Worm (Caenorhabditis elegans) whole organism, L4/young adult: ENCODE measurements around the gene sdz-23.

Source experiments
- W03F9.2 ChIP-seq: fragments of 150-350 bp; optimal IDR thresholded peaks from 2 replicates; lab custom pipeline; 2014; ENCODE audit warnings: missing biosample characterization, missing genetic modification characterization
- dao-5 ChIP-seq: sonication (generic microtip); optimal IDR thresholded peaks from 2 replicates; lab custom pipeline; 2016; ENCODE audit warnings: missing genotype, missing genetic modification characterization, moderate library complexity, missing compliant biosample characterization
- him-1 ChIP-seq: sonication (generic microtip); optimal IDR thresholded peaks from 2 replicates; lab custom pipeline; 2016; ENCODE audit warnings: missing genotype, missing genetic modification reagents, missing genetic modification characterization, missing compliant biosample characterization

sdz-23 gene

DNA sequence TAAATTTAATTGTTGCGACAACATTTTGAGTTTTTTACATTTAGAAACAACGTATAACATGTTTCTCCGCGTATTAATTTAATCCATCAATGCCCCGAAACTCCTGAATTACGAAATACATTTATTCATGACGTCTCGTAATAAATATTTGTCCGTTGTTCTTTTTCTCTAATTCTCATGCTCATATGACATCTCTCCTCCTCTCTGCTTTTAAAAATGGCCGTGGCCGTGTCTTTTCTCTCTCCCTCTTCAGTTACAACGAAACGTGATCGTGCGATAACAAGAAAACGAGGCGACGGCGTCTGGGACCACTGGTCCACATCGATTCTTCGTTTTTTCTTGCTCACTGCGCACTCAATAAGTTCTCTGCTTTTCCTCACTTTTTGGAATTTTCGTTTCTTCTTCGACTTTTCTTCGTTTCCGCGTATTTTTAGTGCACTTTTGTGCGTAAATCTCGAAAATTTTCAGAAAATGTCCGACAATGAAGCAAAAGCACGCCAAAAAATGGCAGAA is 30.8 kb downstream of the sdz-23 start, which contains the start of gene snap-1:
Gene snap-1 (plus strand): TSS at position 463 of the 513 bp plus-strand sequence.
- TF ChIP-seq W03F9.2 (no peak), dao-5 (tag; lab: Kevin White, UChicago) (no peak), him-1 (tag; lab: Kevin White, UChicago) (peak; percentile 13)

DNA sequence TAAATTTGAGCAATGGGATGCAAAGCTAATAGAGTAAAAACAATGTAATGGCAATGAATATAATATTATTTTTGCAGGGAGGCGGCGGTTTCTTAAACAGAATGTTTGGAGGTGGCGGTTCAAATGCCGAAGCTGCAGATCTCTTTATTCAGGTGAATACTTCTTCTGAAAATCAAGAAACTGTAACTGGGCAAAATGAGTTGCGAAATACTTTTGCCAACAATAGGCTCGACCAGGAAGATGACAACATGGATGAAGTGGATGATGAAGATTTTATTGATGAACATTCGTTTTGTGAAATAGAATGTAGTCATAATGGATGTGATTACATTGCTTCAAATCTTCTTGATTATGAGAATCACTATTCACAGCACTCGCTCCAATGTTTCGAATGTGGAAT is 31.4 kb downstream of the sdz-23 start:
- no peak for TF ChIP-seq dao-5 (tag; lab: Kevin White, UChicago)

DNA sequence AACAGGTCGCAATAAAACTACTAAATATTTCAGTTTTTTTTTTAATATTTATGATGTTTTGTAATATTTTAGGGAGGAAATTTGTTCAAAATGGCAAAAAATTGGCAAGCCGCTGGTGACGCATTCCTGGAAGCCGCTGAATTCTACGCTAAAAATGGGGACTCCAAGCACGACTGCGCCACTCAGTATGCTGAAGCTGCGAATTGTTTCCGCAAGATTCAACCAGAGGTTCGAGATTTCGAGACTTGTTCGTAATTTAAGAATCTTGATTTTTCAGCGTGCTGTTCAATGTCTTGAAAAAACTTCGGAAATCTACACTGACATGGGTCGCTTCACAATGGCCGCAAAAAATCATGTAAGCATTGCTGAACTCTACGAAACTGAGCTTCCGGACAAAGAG is 32.2 kb downstream of the sdz-23 start:
- TF ChIP-seq him-1 (tag; lab: Kevin White, UChicago) (no peak), dao-5 (tag; lab: Kevin White, UChicago) (no peak), W03F9.2 (no peak)

DNA sequence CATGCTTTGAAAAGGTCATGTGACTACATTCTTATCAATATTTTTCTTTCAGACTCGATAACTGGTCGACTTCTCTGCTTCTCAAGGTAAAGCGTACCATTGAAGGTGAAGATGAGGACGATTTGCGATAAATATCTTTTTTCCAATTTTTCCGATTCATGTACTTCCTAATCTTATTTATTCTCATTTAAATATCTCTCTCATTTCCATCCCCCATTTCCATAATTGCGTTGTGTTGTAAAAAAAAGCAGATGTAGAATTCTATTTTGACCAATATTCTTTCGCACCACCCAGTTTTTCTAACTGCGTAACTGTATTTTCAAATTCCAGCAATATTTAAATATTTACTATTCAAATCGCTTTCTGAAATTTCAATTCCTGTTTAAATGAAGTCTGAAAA is 33.5 kb downstream of the sdz-23 start, which contains the start of gene D1014.4:
Gene D1014.4 (plus strand): TSS at position 301 of the 400 bp plus-strand sequence.
- TF ChIP-seq W03F9.2 (no peak), dao-5 (tag; lab: Kevin White, UChicago) (no peak), him-1 (tag; lab: Kevin White, UChicago) (no peak)

DNA sequence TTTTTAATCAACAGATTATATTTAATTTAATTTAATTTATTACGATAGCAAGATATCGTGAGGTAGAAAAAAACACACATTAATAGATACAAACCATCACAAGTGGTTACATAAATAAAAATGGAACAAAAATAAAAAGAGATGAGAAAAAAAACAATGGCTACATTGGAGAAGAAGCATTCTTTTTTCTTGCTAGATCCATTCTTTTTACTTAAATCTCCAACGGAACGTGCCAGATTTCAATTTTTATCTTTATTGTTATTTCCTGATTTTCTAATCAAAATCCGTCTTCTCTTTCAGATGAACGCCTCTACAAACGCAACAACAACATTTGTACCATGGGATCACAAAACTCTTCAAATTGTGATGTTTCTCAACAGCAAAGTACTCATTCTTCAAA is 44.2 kb downstream of the sdz-23 start, which contains the start of gene D1014.2:
Gene D1014.2 (plus strand): TSS at position 301 of the 400 bp plus-strand sequence.
- TF ChIP-seq him-1 (tag; lab: Kevin White, UChicago) (no peak), dao-5 (tag; lab: Kevin White, UChicago) (no peak), W03F9.2 (no peak)

DNA sequence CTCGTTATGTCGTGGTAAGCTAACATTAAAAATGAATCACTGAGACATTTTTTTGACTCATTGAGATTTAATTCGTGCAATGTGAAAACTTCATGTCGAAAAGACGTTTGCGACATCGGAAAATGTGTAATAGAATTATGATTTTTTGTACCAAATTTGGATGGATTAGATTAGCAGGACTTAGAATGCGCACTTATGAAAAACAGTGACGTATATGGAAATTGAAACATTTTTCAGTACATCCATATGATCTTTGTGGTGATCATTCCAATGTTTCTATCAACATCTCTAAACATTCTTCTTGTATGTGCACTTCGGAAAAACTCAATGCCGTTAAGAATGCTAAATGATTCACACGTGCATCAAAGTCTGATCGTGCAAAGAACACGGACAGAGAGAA is 45.1 kb downstream of the sdz-23 start:
- no peak for TF ChIP-seq him-1 (tag; lab: Kevin White, UChicago)
- no peak for TF ChIP-seq dao-5 (tag; lab: Kevin White, UChicago)
- no peak for TF ChIP-seq W03F9.2

DNA sequence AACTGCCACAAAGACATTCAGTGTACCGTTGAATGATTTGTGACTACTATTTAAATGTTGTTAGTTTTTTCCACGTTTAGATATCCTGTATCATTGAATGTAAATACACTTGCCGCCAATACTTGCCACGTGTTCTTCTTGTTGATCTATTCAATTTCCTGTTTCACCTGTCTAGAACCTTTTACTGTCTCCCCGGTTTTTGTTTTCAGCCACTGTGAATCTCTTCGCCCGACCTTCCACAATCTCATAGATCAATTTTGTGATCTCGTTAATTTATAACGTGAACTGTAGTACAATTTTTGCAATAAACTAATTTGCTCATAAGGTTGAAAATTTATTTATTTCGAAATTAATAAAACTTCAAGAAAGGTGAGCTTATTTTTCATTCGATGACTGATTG is 45.9 kb downstream of the sdz-23 start, which contains the start of gene D1014.13:
Gene D1014.13 (plus strand): TSS at position 301 of the 400 bp plus-strand sequence.
- TF ChIP-seq W03F9.2: no peak
- no peak for TF ChIP-seq him-1 (tag; lab: Kevin White, UChicago)
- no peak for TF ChIP-seq dao-5 (tag; lab: Kevin White, UChicago)
